Worm (Caenorhabditis elegans): ENCODE results near the gene vps-37.

- TF ChIP-seq nhr-10 (tag; optimal IDR thresholded peaks at IDR 0.05): no peak
- TF ChIP-seq snpc-4 (tag; optimal IDR thresholded peaks at IDR 0.05): no peak
- TF ChIP-seq F37D6.2 (tag; optimal IDR thresholded peaks at IDR 0.05): no peak
- no peak for TF ChIP-seq jun-1 (tag; optimal IDR thresholded peaks at IDR 0.05)
- no peak for TF ChIP-seq lir-3 (tag; optimal IDR thresholded peaks at IDR 0.05)
- no peak for TF ChIP-seq unc-130 (GFP tag; optimal IDR thresholded peaks at IDR 0.05)
- TF ChIP-seq nhr-48 (tag; optimal IDR thresholded peaks at IDR 0.05): no peak
- TF ChIP-seq mep-1 (tag; optimal IDR thresholded peaks at IDR 0.05): no peak
- no peak for TF ChIP-seq zag-1 (tag; optimal IDR thresholded peaks at IDR 0.05)
- no peak for TF ChIP-seq spr-1 (tag; optimal IDR thresholded peaks at IDR 0.05)
- no peak for TF ChIP-seq saeg-2 (GFP tag; IDR thresholded peaks at IDR 0.05)
- TF ChIP-seq zip-11 (GFP tag; IDR thresholded peaks at IDR 0.05): no peak
- TF ChIP-seq dpl-1 (GFP tag; optimal IDR thresholded peaks at IDR 0.05): no peak
- no peak for TF ChIP-seq nhr-42 (GFP tag; IDR thresholded peaks at IDR 0.05)
These were observed 7.7 kb upstream of the vps-37 start, which contains the start of gene CD4.11 for ce11 chrV:5584833-5585232.

All from whole organism, L4 larva.